Fruit fly (Drosophila melanogaster) whole organism, embryonic: ENCODE data around the gene Syx13.
A peak's percentile ranks its signal among the peaks of the same experiment; 100 is the strongest.

Experiments
- Awh ChIP-seq: fragments of 200-800 bp; sonication (Bioruptor generic); IDR thresholded peaks from 2 replicates; pipeline ENCODE4, ENCODE4 v1.3.6; 2022; ENCODE audit warnings: missing biosample characterization, missing genetic modification characterization
- BEAF-32 ChIP-seq: fragments of 200-800 bp; sonication (Bioruptor generic); optimal IDR thresholded peaks from 3 replicates; lab custom pipeline; 2017; ENCODE audit warnings: missing biosample characterization, missing genetic modification characterization, mild to moderate bottlenecking, moderate library complexity, missing genetic modification reagents
- CG10654 ChIP-seq: fragments of 200-800 bp; sonication (Bioruptor generic); optimal IDR thresholded peaks from 2 replicates; lab custom pipeline; 2016; ENCODE audit warnings: missing biosample characterization, missing genetic modification characterization
- CG11504 ChIP-seq: fragments of 200-800 bp; sonication (Bioruptor generic); optimal IDR thresholded peaks from 3 replicates; lab custom pipeline; 2019; ENCODE audit warnings: missing biosample characterization, mild to moderate bottlenecking, missing genetic modification characterization, moderate library complexity
- CG12769 ChIP-seq: fragments of 200-800 bp; sonication (Bioruptor generic); optimal IDR thresholded peaks from 2 replicates; lab custom pipeline; 2019; ENCODE audit warnings: missing biosample characterization, mild to moderate bottlenecking, missing genetic modification characterization, moderate library complexity
- CG16863 ChIP-seq: fragments of 200-800 bp; sonication (Bioruptor generic); optimal IDR thresholded peaks from 3 replicates; lab custom pipeline; 2016; ENCODE audit warnings: missing biosample characterization, missing genetic modification characterization
- CG17385 ChIP-seq: fragments of 200-800 bp; sonication (Bioruptor generic); optimal IDR thresholded peaks from 3 replicates; lab custom pipeline; 2018; ENCODE audit warnings: missing biosample characterization, mild to moderate bottlenecking, missing genetic modification characterization
- CG18764 ChIP-seq: fragments of 200-800 bp; sonication (Bioruptor generic); optimal IDR thresholded peaks from 3 replicates; lab custom pipeline; 2016; ENCODE audit warnings: missing biosample characterization, missing genetic modification characterization
- CG30403 ChIP-seq: fragments of 200-800 bp; sonication (Bioruptor generic); optimal IDR thresholded peaks from 3 replicates; lab custom pipeline; 2016; ENCODE audit warnings: missing biosample characterization, missing genetic modification characterization
- CG32772 ChIP-seq: fragments of 200-800 bp; sonication (Bioruptor generic); IDR thresholded peaks from 2 replicates; pipeline ENCODE4 v1.3.6; 2022; ENCODE audit warnings: missing biosample characterization, missing genetic modification characterization
- CG33557 ChIP-seq: fragments of 200-800 bp; sonication (Bioruptor generic); optimal IDR thresholded peaks from 2 replicates; lab custom pipeline; 2019; ENCODE audit warnings: missing biosample characterization, mild to moderate bottlenecking, missing genetic modification characterization, moderate library complexity
- CG34376 ChIP-seq: fragments of 200-800 bp; sonication (Bioruptor generic); optimal IDR thresholded peaks from 2 replicates; lab custom pipeline; 2018; ENCODE audit warnings: missing biosample characterization, mild to moderate bottlenecking, missing genetic modification characterization
- CG34422 ChIP-seq: fragments of 200-800 bp; sonication (Bioruptor generic); IDR thresholded peaks from 3 replicates; pipeline ENCODE4 v1.3.6; 2022; ENCODE audit warnings: missing biosample characterization, missing genetic modification characterization
- CG42726 ChIP-seq: fragments of 200-800 bp; sonication (Bioruptor generic); IDR thresholded peaks from 2 replicates; pipeline ENCODE4 v1.3.6; 2022; ENCODE audit warnings: missing biosample characterization, missing genetic modification characterization; ENCODE audit not compliant: partially characterized antibody
- CG7372 ChIP-seq: fragments of 200-800 bp; sonication (Bioruptor generic); IDR thresholded peaks from 2 replicates; pipeline ENCODE4 v1.3.6; 2022; ENCODE audit warnings: missing biosample characterization, missing genetic modification characterization
- CG9609 ChIP-seq: fragments of 200-800 bp; sonication (Bioruptor generic); optimal IDR thresholded peaks from 3 replicates; lab custom pipeline; 2016; ENCODE audit warnings: missing biosample characterization, missing genetic modification characterization
- CG9817 ChIP-seq: fragments of 200-800 bp; sonication (Bioruptor generic); optimal IDR thresholded peaks from 2 replicates; lab custom pipeline; 2018; ENCODE audit warnings: missing biosample characterization, mild to moderate bottlenecking, missing genetic modification characterization, moderate library complexity
- D ChIP-seq, 2 experiments: fragments of 200-800 bp in 1 of 2; fragments of >200 bp in 1 of 2; sonication (Bioruptor generic) in 1 of 2; optimal IDR thresholded peaks; 2 replicates in 1 of 2; 3 replicates in 1 of 2; lab custom pipeline; 2017; ENCODE audit warnings: mild to moderate bottlenecking in 1 of 2, missing biosample characterization in 1 of 2, missing genetic modification characterization in 1 of 2, missing genetic modification reagents in 1 of 2
- Doc3 ChIP-seq: fragments of 200-800 bp; sonication (Bioruptor generic); IDR thresholded peaks from 3 replicates; pipeline ENCODE4 v1.3.6; 2022; ENCODE audit warnings: missing biosample characterization, missing genetic modification characterization; ENCODE audit not compliant: partially characterized antibody
- Dp ChIP-seq: fragments of 200-800 bp; sonication (Bioruptor generic); optimal IDR thresholded peaks from 2 replicates; lab custom pipeline; 2018; ENCODE audit warnings: missing biosample characterization, mild to moderate bottlenecking, missing genetic modification characterization, moderate library complexity
- Hmr ChIP-seq: fragments of 200-800 bp; sonication (Bioruptor generic); optimal IDR thresholded peaks from 3 replicates; lab custom pipeline; 2017; ENCODE audit warnings: mild to moderate bottlenecking, missing biosample characterization, missing genetic modification reagents, missing genetic modification characterization
- Lpt ChIP-seq: fragments of >200 bp; optimal IDR thresholded peaks from 2 replicates; lab custom pipeline; 2018; ENCODE audit warnings: missing biosample characterization, missing genetic modification characterization
- Oaz ChIP-seq: fragments of 200-800 bp; sonication (Bioruptor generic); IDR thresholded peaks from 2 replicates; pipeline ENCODE4 v1.3.6; 2022; ENCODE audit warnings: missing biosample characterization, missing genetic modification characterization
- Opbp ChIP-seq: fragments of 200-800 bp; sonication (Bioruptor generic); IDR thresholded peaks from 3 replicates; pipeline ENCODE4 v1.3.6; 2022; ENCODE audit warnings: missing biosample characterization, missing genetic modification characterization; ENCODE audit not compliant: partially characterized antibody
- Poxn ChIP-seq: fragments of 200-800 bp; sonication (Bioruptor generic); IDR thresholded peaks from 2 replicates; pipeline ENCODE4 v1.3.6; 2022; ENCODE audit warnings: missing biosample characterization, missing genetic modification characterization
- Scr ChIP-seq: fragments of 200-800 bp; sonication (Bioruptor generic); IDR thresholded peaks from 2 replicates; pipeline ENCODE4 v1.3.6; 2022; ENCODE audit warnings: missing biosample characterization, missing genetic modification characterization; ENCODE audit not compliant: partially characterized antibody
- Taf1 ChIP-seq: fragments of 200-800 bp; sonication (Bioruptor generic); IDR thresholded peaks from 2 replicates; pipeline ENCODE4 v1.3.6; 2022; ENCODE audit warnings: missing biosample characterization, missing genetic modification characterization
- Trl ChIP-seq, 3 experiments: fragments of >200 bp in 2 of 3; fragments of 200-800 bp in 1 of 3; sonication (Bioruptor generic) in 1 of 3; optimal IDR thresholded peaks; 2 replicates in 1 of 3; 3 replicates in 2 of 3; lab custom pipeline; 2016 to 2017; ENCODE audit warnings: missing biosample characterization in 1 of 3, missing genetic modification characterization in 1 of 3
- ara ChIP-seq: fragments of 200-800 bp; sonication (Bioruptor generic); IDR thresholded peaks from 2 replicates; pipeline ENCODE4 v1.3.6; 2022; ENCODE audit warnings: missing biosample characterization, missing genetic modification characterization
- ato ChIP-seq: fragments of 200-800 bp; sonication (Bioruptor generic); IDR thresholded peaks from 2 replicates; pipeline ENCODE4 v1.3.6; 2022; ENCODE audit warnings: missing biosample characterization, missing genetic modification characterization; ENCODE audit not compliant: partially characterized antibody
- corto ChIP-seq: fragments of 200-800 bp; sonication (Bioruptor generic); optimal IDR thresholded peaks from 2 replicates; lab custom pipeline; 2016; ENCODE audit warnings: missing biosample characterization, mild to moderate bottlenecking, missing genetic modification characterization, moderate library complexity
- crp ChIP-seq, 2 experiments: fragments of 200-800 bp; sonication (Bioruptor generic); optimal IDR thresholded peaks; 2 replicates in 1 of 2; 3 replicates in 1 of 2; lab custom pipeline; 2017; ENCODE audit warnings: missing biosample characterization in 2 of 2, missing genetic modification characterization in 2 of 2, mild to moderate bottlenecking in 1 of 2, moderate library complexity in 1 of 2
- danr ChIP-seq: fragments of 200-800 bp; sonication (Bioruptor generic); IDR thresholded peaks from 2 replicates; pipeline ENCODE4 v1.3.6; 2022; ENCODE audit warnings: missing biosample characterization, missing genetic modification characterization
- en ChIP-seq: fragments of 200-800 bp; sonication (Bioruptor generic); optimal IDR thresholded peaks from 2 replicates; lab custom pipeline; 2016; ENCODE audit warnings: missing biosample characterization, missing genetic modification characterization
- fd64A ChIP-seq: fragments of 200-800 bp; sonication (Bioruptor generic); optimal IDR thresholded peaks from 3 replicates; lab custom pipeline; 2018; ENCODE audit warnings: missing biosample characterization, mild to moderate bottlenecking, missing genetic modification characterization
- fd96Cb ChIP-seq: fragments of 200-800 bp; sonication (Bioruptor generic); optimal IDR thresholded peaks from 2 replicates; lab custom pipeline; 2018; ENCODE audit warnings: missing biosample characterization, mild to moderate bottlenecking, missing genetic modification characterization, moderate library complexity
- ftz-f1 ChIP-seq: fragments of 200-800 bp; sonication (Bioruptor generic); optimal IDR thresholded peaks from 2 replicates; lab custom pipeline; 2016; ENCODE audit warnings: missing biosample characterization, missing genetic modification characterization
- hb ChIP-seq: fragments of 200-800 bp; sonication (Bioruptor generic); IDR thresholded peaks from 3 replicates; pipeline ENCODE4 v1.3.6; 2022; ENCODE audit warnings: missing biosample characterization, missing genetic modification characterization; ENCODE audit not compliant: partially characterized antibody
- lbe ChIP-seq: fragments of 200-800 bp; sonication (Bioruptor generic); optimal IDR thresholded peaks from 2 replicates; lab custom pipeline; 2016; ENCODE audit warnings: missing biosample characterization, mild to moderate bottlenecking, missing genetic modification characterization
- maf-S ChIP-seq: fragments of 200-800 bp; sonication (Bioruptor generic); optimal IDR thresholded peaks from 2 replicates; lab custom pipeline; 2016; ENCODE audit warnings: missing biosample characterization, missing genetic modification characterization
- nerfin-1 ChIP-seq: fragments of 200-800 bp; sonication (Bioruptor generic); optimal IDR thresholded peaks from 3 replicates; lab custom pipeline; 2019; ENCODE audit warnings: missing biosample characterization, mild to moderate bottlenecking, missing genetic modification characterization, moderate library complexity
- pros ChIP-seq: fragments of 200-800 bp; sonication (Bioruptor generic); optimal IDR thresholded peaks from 3 replicates; lab custom pipeline; 2019; ENCODE audit warnings: missing biosample characterization, mild to moderate bottlenecking, missing genetic modification characterization, moderate library complexity
- run ChIP-seq: fragments of 200-800 bp; sonication (Bioruptor generic); optimal IDR thresholded peaks from 3 replicates; lab custom pipeline; 2018; ENCODE audit warnings: missing biosample characterization, mild to moderate bottlenecking, missing genetic modification characterization
- sens ChIP-seq: fragments of 200-800 bp; sonication (Bioruptor generic); peaks from one replicate; lab custom pipeline; 2016; ENCODE audit warnings: missing biosample characterization, missing genetic modification characterization
- unpg ChIP-seq: fragments of 200-800 bp; sonication (Bioruptor generic); optimal IDR thresholded peaks from 3 replicates; lab custom pipeline; 2018; ENCODE audit warnings: missing biosample characterization, mild to moderate bottlenecking, missing genetic modification characterization, moderate library complexity
- vvl ChIP-seq: fragments of 200-800 bp; sonication (Bioruptor generic); IDR thresholded peaks from 2 replicates; pipeline ENCODE4 v1.3.6; 2022; ENCODE audit warnings: missing biosample characterization, missing genetic modification characterization
- zfh1 ChIP-seq: fragments of 200-800 bp; sonication (Bioruptor generic); IDR thresholded peaks from 3 replicates; pipeline ENCODE4 v1.3.6; 2022; ENCODE audit warnings: missing biosample characterization, missing genetic modification characterization

Gene Syx13

dm6 chr3L:13022854-13023560 is 21.2 kb upstream of the Syx13 start, which contains the start of gene RpS12 (continued):
- peak; percentile 73 for TF ChIP-seq CG30403 (GFP tag; lab: Kevin White, UChicago)
- peak; percentile 91 for TF ChIP-seq Hmr (GFP tag; lab: Kevin White, UChicago)
- no peak for TF ChIP-seq ftz-f1
- TF ChIP-seq unpg (GFP tag; lab: Kevin White, UChicago) = peak; percentile 65
- peak in 1 of 2 experiments; percentile 34 for TF ChIP-seq crp (GFP tag; optimal IDR thresholded peaks at IDR 0.05; lab: Kevin White, UChicago)
- TF ChIP-seq CG16863 = peak; percentile 35
- peak; percentile 82 for TF ChIP-seq hb (GFP tag; lab: Robert Waterston, UW)
- TF ChIP-seq CG33557 (GFP tag; lab: Kevin White, UChicago) = peak; percentile 34
- TF ChIP-seq Dp (GFP tag; lab: Kevin White, UChicago) = peak; percentile 6
- TF ChIP-seq CG7372 (GFP tag; lab: Robert Waterston, UW) = peak; percentile 68
- TF ChIP-seq run = peak; percentile 19
- peak; percentile 85 for TF ChIP-seq ato (GFP tag; lab: Robert Waterston, UW)
- TF ChIP-seq CG42726 (GFP tag; lab: Robert Waterston, UW) = peak; percentile 86
- peak; percentile 62 for TF ChIP-seq CG32772 (GFP tag; lab: Robert Waterston, UW)
- TF ChIP-seq Awh (GFP tag; lab: Robert Waterston, UW) = 0 out of 2 replicates have a peak, but pooled peaks have one; percentile 49
- peak; percentile 69 for TF ChIP-seq nerfin-1
- TF ChIP-seq Opbp = peak; percentile 90
- TF ChIP-seq vvl (GFP tag; lab: Robert Waterston, UW) = peak; percentile 78
- peak; percentile 92 for TF ChIP-seq sens
- no peak for TF ChIP-seq pros (GFP tag; lab: Kevin White, UChicago)
- TF ChIP-seq D (optimal IDR thresholded peaks at IDR 0.05; lab: Kevin White, UChicago) = no peak
- peak; percentile 54 for TF ChIP-seq D (GFP tag; optimal IDR thresholded peaks at IDR 0.05; lab: Kevin White, UChicago)
- TF ChIP-seq CG12769 = peak; percentile 64
- TF ChIP-seq CG11504 (tag; lab: Kevin White, UChicago) = peak; percentile 59
- peak; percentile 75 for TF ChIP-seq CG9609 (GFP tag; lab: Kevin White, UChicago)
- TF ChIP-seq Taf1 (GFP tag; lab: Robert Waterston, UW) = peak; percentile 43
- peak; percentile 81 for TF ChIP-seq zfh1 (GFP tag; lab: Robert Waterston, UW)
- TF ChIP-seq Doc3 (GFP tag; lab: Robert Waterston, UW) = peak; percentile 52; the same call in 1 of the 3 replicates
- TF ChIP-seq CG10654 = peak; percentile 80
- TF ChIP-seq en (GFP tag; lab: Kevin White, UChicago) = peak; percentile 73
- TF ChIP-seq corto (GFP tag; lab: Kevin White, UChicago) = no peak
- TF ChIP-seq Poxn (GFP tag; lab: Robert Waterston, UW) = no peak
- TF ChIP-seq Oaz (GFP tag; lab: Robert Waterston, UW) = peak; percentile 72
- TF ChIP-seq Trl (optimal IDR thresholded peaks at IDR 0.05; lab: Kevin White, UChicago) = no peak
- peak; percentile 88 for TF ChIP-seq Trl (GFP tag; optimal IDR thresholded peaks at IDR 0.05; lab: Kevin White, UChicago)
- TF ChIP-seq fd64A (GFP tag; lab: Kevin White, UChicago) = peak; percentile 63
- peak; percentile 78 for TF ChIP-seq Scr
- TF ChIP-seq CG34376 (GFP tag; lab: Kevin White, UChicago) = peak; percentile 88
- peak; percentile 86 for TF ChIP-seq BEAF-32 (GFP tag; lab: Kevin White, UChicago)
- TF ChIP-seq CG17385 (GFP tag; lab: Kevin White, UChicago) = peak; percentile 78
- TF ChIP-seq danr (GFP tag; lab: Robert Waterston, UW) = no peak
- peak; percentile 78 for TF ChIP-seq maf-S
- TF ChIP-seq CG34422 (GFP tag; lab: Robert Waterston, UW) = peak; percentile 80
- TF ChIP-seq fd96Cb = peak; percentile 34
- TF ChIP-seq CG18764 (GFP tag; lab: Kevin White, UChicago) = peak; percentile 59
- peak; percentile 73 for TF ChIP-seq CG9817
- no peak for TF ChIP-seq Lpt (GFP tag; lab: Kevin White, UChicago)
- 0 out of 2 replicates have a peak, but pooled peaks have one; percentile 3 for TF ChIP-seq ara (GFP tag; lab: Robert Waterston, UW)
- peak; percentile 67 for TF ChIP-seq lbe (GFP tag; lab: Kevin White, UChicago)
